Fruit fly (Drosophila melanogaster) whole organism, prepupa: ENCODE measurements around the gene Ir76a.

Source experiments
- CG10631 ChIP-seq: fragments of 200-800 bp; sonication (Bioruptor generic); optimal IDR thresholded peaks from 2 replicates; lab custom pipeline; 2016; ENCODE audit warnings: missing biosample characterization, missing genetic modification characterization
- CG11294 ChIP-seq: fragments of 200-800 bp; sonication (Bioruptor generic); IDR thresholded peaks from 2 replicates; pipeline ENCODE4 v1.3.6; 2022; ENCODE audit warnings: missing biosample characterization, missing genetic modification characterization
- CG11902 ChIP-seq: fragments of 200-800 bp; sonication (Bioruptor generic); optimal IDR thresholded peaks from 3 replicates; lab custom pipeline; 2016; ENCODE audit warnings: missing biosample characterization, missing genetic modification characterization
- CG15336 ChIP-seq: fragments of 200-800 bp; sonication (Bioruptor generic); IDR thresholded peaks from 2 replicates; pipeline ENCODE4 v1.3.6; 2022; ENCODE audit warnings: missing biosample characterization, missing genetic modification characterization
- CG1621 ChIP-seq: fragments of 200-800 bp; sonication (Bioruptor generic); optimal IDR thresholded peaks from 3 replicates; lab custom pipeline; 2018; ENCODE audit warnings: missing biosample characterization, mild to moderate bottlenecking, missing genetic modification characterization
- CG16779 ChIP-seq: fragments of 200-800 bp; sonication (Bioruptor generic); optimal IDR thresholded peaks from 3 replicates; lab custom pipeline; 2017; ENCODE audit warnings: missing biosample characterization, mild to moderate bottlenecking, missing genetic modification characterization
- CG31627 ChIP-seq: fragments of 200-800 bp; sonication (Bioruptor generic); optimal IDR thresholded peaks from 3 replicates; lab custom pipeline; 2016; ENCODE audit warnings: missing biosample characterization, missing genetic modification characterization
- CG32006 ChIP-seq: fragments of 200-800 bp; sonication (Bioruptor generic); optimal IDR thresholded peaks from 3 replicates; lab custom pipeline; 2017; ENCODE audit warnings: missing biosample characterization, mild to moderate bottlenecking, missing genetic modification characterization
- CG34406 ChIP-seq: fragments of 200-800 bp; sonication (Bioruptor generic); optimal IDR thresholded peaks from 3 replicates; lab custom pipeline; 2016; ENCODE audit warnings: missing biosample characterization, missing genetic modification characterization
- CG3919 ChIP-seq: fragments of 200-800 bp; sonication (Bioruptor generic); optimal IDR thresholded peaks from 3 replicates; lab custom pipeline; 2016; ENCODE audit warnings: missing biosample characterization, missing genetic modification characterization
- CG4318 ChIP-seq: fragments of 200-800 bp; sonication (Bioruptor generic); optimal IDR thresholded peaks from 3 replicates; lab custom pipeline; 2017; ENCODE audit warnings: missing biosample characterization, mild to moderate bottlenecking, missing genetic modification characterization
- CG6163 ChIP-seq: fragments of 200-800 bp; sonication (Bioruptor generic); IDR thresholded peaks from 3 replicates; pipeline ENCODE4 v1.3.6; 2022; ENCODE audit warnings: missing biosample characterization, missing genetic modification characterization
- CG6276 ChIP-seq: fragments of 200-800 bp; sonication (Bioruptor generic); optimal IDR thresholded peaks from 2 replicates; lab custom pipeline; 2017; ENCODE audit warnings: missing biosample characterization, mild to moderate bottlenecking, missing genetic modification characterization
- CG6792 ChIP-seq: fragments of 200-800 bp; sonication (Bioruptor generic); optimal IDR thresholded peaks from 3 replicates; lab custom pipeline; 2016; ENCODE audit warnings: missing biosample characterization, missing genetic modification characterization
- CG6808 ChIP-seq: fragments of 200-800 bp; sonication (Bioruptor generic); optimal IDR thresholded peaks from 3 replicates; lab custom pipeline; 2017; ENCODE audit warnings: missing biosample characterization, missing genetic modification characterization, mild to moderate bottlenecking, moderate library complexity, missing genetic modification reagents
- CG6854 ChIP-seq: fragments of 200-800 bp; sonication (Bioruptor generic); optimal IDR thresholded peaks from 2 replicates; lab custom pipeline; 2017; ENCODE audit warnings: missing biosample characterization, mild to moderate bottlenecking, missing genetic modification characterization
- CG7368 ChIP-seq: fragments of 200-800 bp; sonication (Bioruptor generic); optimal IDR thresholded peaks from 3 replicates; lab custom pipeline; 2016; ENCODE audit warnings: missing biosample characterization, missing genetic modification characterization
- CG8119 ChIP-seq: fragments of 200-800 bp; sonication (Bioruptor generic); IDR thresholded peaks from 3 replicates; pipeline ENCODE4 v1.3.6; 2022; ENCODE audit warnings: missing biosample characterization, missing genetic modification characterization
- CG8319 ChIP-seq: fragments of 200-800 bp; sonication (Bioruptor generic); optimal IDR thresholded peaks from 3 replicates; lab custom pipeline; 2016; ENCODE audit warnings: missing biosample characterization, missing genetic modification characterization
- CG8632 ChIP-seq: fragments of 200-800 bp; sonication (Bioruptor generic); optimal IDR thresholded peaks from 3 replicates; lab custom pipeline; 2016; ENCODE audit warnings: missing biosample characterization, missing genetic modification characterization
- CG9139 ChIP-seq: fragments of 200-800 bp; sonication (Bioruptor generic); optimal IDR thresholded peaks from 3 replicates; lab custom pipeline; 2017; ENCODE audit warnings: missing biosample characterization, mild to moderate bottlenecking, missing genetic modification characterization
- Eip75B ChIP-seq: fragments of 200-800 bp; sonication (Bioruptor generic); optimal IDR thresholded peaks from 3 replicates; lab custom pipeline; 2016; ENCODE audit warnings: missing biosample characterization, missing genetic modification characterization
- Eip93F ChIP-seq: fragments of 200-800 bp; sonication (Bioruptor generic); optimal IDR thresholded peaks from 2 replicates; lab custom pipeline; 2016; ENCODE audit warnings: missing biosample characterization, mild to moderate bottlenecking, missing genetic modification characterization
- Ets21C ChIP-seq: fragments of 200-800 bp; sonication (Bioruptor generic); optimal IDR thresholded peaks from 3 replicates; lab custom pipeline; 2016; ENCODE audit warnings: missing biosample characterization, missing genetic modification characterization
- Ets96B ChIP-seq: fragments of 200-800 bp; optimal IDR thresholded peaks from 2 replicates; lab custom pipeline; 2019; ENCODE audit warnings: missing biosample characterization, mild to moderate bottlenecking, missing genetic modification characterization, moderate library complexity
- Gug ChIP-seq: fragments of 200-800 bp; sonication (Bioruptor generic); IDR thresholded peaks from 2 replicates; pipeline ENCODE4 v1.3.6; 2022; ENCODE audit warnings: missing biosample characterization, missing genetic modification characterization
- Hr38 ChIP-seq: sonication (Bioruptor generic); optimal IDR thresholded peaks from 2 replicates; lab custom pipeline; 2016; ENCODE audit warnings: missing biosample characterization, missing genetic modification characterization
- Hr39 ChIP-seq: fragments of 200-800 bp; sonication (Bioruptor generic); optimal IDR thresholded peaks from 2 replicates; lab custom pipeline; 2016; ENCODE audit warnings: missing biosample characterization, missing genetic modification characterization
- Hr4 ChIP-seq: fragments of 200-800 bp; sonication (Bioruptor generic); optimal IDR thresholded peaks from 3 replicates; lab custom pipeline; 2016; ENCODE audit warnings: missing biosample characterization, missing genetic modification characterization
- Lpt ChIP-seq: fragments of 200-800 bp; sonication (Bioruptor generic); optimal IDR thresholded peaks from 3 replicates; lab custom pipeline; 2016; ENCODE audit warnings: missing biosample characterization, missing genetic modification characterization
- Met ChIP-seq: fragments of 200-800 bp; sonication (Bioruptor generic); optimal IDR thresholded peaks from 3 replicates; lab custom pipeline; 2016; ENCODE audit warnings: missing biosample characterization, missing genetic modification characterization
- OdsH ChIP-seq: fragments of 200-800 bp; sonication (Bioruptor generic); optimal IDR thresholded peaks from 3 replicates; lab custom pipeline; 2016; ENCODE audit warnings: missing biosample characterization, missing genetic modification characterization
- Sox102F ChIP-seq: fragments of 200-800 bp; sonication (Bioruptor generic); optimal IDR thresholded peaks from 2 replicates; lab custom pipeline; 2016; ENCODE audit warnings: missing biosample characterization, mild to moderate bottlenecking, missing genetic modification characterization
- Sox14 ChIP-seq: fragments of 200-800 bp; sonication (Bioruptor generic); optimal IDR thresholded peaks from 3 replicates; lab custom pipeline; 2016; ENCODE audit warnings: missing biosample characterization, missing genetic modification characterization
- Sox15 ChIP-seq: fragments of 200-800 bp; sonication (Bioruptor generic); optimal IDR thresholded peaks from 3 replicates; lab custom pipeline; 2016; ENCODE audit warnings: missing biosample characterization, missing genetic modification characterization
- achi ChIP-seq: fragments of 200-800 bp; sonication (Bioruptor generic); optimal IDR thresholded peaks from 3 replicates; lab custom pipeline; 2016; ENCODE audit warnings: missing biosample characterization, missing genetic modification characterization
- acj6 ChIP-seq: fragments of 200-800 bp; sonication (Bioruptor generic); optimal IDR thresholded peaks from 3 replicates; lab custom pipeline; 2016; ENCODE audit warnings: missing biosample characterization, missing genetic modification characterization
- cyc ChIP-seq: fragments of 200-800 bp; sonication (Bioruptor generic); optimal IDR thresholded peaks from 3 replicates; lab custom pipeline; 2016; ENCODE audit warnings: missing biosample characterization, missing genetic modification characterization
- dac ChIP-seq: fragments of 200-800 bp; sonication (Bioruptor generic); optimal IDR thresholded peaks from 2 replicates; lab custom pipeline; 2017; ENCODE audit warnings: missing biosample characterization, mild to moderate bottlenecking, missing genetic modification characterization
- dsx ChIP-seq: fragments of 200-800 bp; optimal IDR thresholded peaks from 3 replicates; lab custom pipeline; 2019; ENCODE audit warnings: missing biosample characterization, mild to moderate bottlenecking, missing genetic modification characterization, moderate library complexity; ENCODE audit not compliant: poor library complexity, severe bottlenecking
- eg ChIP-seq: fragments of 200-800 bp; sonication (Bioruptor generic); IDR thresholded peaks from 3 replicates; pipeline ENCODE4 v1.3.6; 2022; ENCODE audit warnings: missing biosample characterization, missing genetic modification characterization
- esn ChIP-seq: fragments of 200-800 bp; sonication (Bioruptor generic); optimal IDR thresholded peaks from 2 replicates; lab custom pipeline; 2016; ENCODE audit warnings: missing biosample characterization, mild to moderate bottlenecking, missing genetic modification characterization, moderate library complexity
- fkh ChIP-seq: fragments of 200-800 bp; sonication (Bioruptor generic); optimal IDR thresholded peaks from 3 replicates; lab custom pipeline; 2017; ENCODE audit warnings: missing biosample characterization, mild to moderate bottlenecking, missing genetic modification characterization, moderate library complexity
- net ChIP-seq: fragments of 200-800 bp; sonication (Bioruptor generic); optimal IDR thresholded peaks from 3 replicates; lab custom pipeline; 2016; ENCODE audit warnings: missing biosample characterization, missing genetic modification characterization
- pdm3 ChIP-seq: fragments of 200-800 bp; sonication (Bioruptor generic); optimal IDR thresholded peaks from 3 replicates; lab custom pipeline; 2016; ENCODE audit warnings: missing biosample characterization, missing genetic modification characterization
- salr ChIP-seq, 2 experiments: fragments of 200-800 bp; sonication (Bioruptor generic); optimal IDR thresholded peaks; 3 replicates each; lab custom pipeline; 2016 to 2018; ENCODE audit warnings: missing biosample characterization in 2 of 2, missing genetic modification characterization in 2 of 2, mild to moderate bottlenecking in 1 of 2
- spab ChIP-seq: fragments of 200-800 bp; sonication (Bioruptor generic); optimal IDR thresholded peaks from 2 replicates; lab custom pipeline; 2017; ENCODE audit warnings: missing biosample characterization, mild to moderate bottlenecking, missing genetic modification characterization, missing genetic modification reagents
- ss ChIP-seq, 2 experiments: fragments of 200-800 bp; sonication (Bioruptor generic); optimal IDR thresholded peaks; 2 replicates in 1 of 2; 3 replicates in 1 of 2; lab custom pipeline; 2017 to 2018; ENCODE audit warnings: mild to moderate bottlenecking in 2 of 2, missing biosample characterization in 2 of 2, missing genetic modification characterization in 2 of 2, moderate library complexity in 1 of 2
- topi ChIP-seq: fragments of 200-800 bp; sonication (Bioruptor generic); optimal IDR thresholded peaks from 3 replicates; lab custom pipeline; 2016; ENCODE audit warnings: missing biosample characterization, missing genetic modification characterization
- vri ChIP-seq: fragments of 200-800 bp; sonication (Bioruptor generic); optimal IDR thresholded peaks from 3 replicates; lab custom pipeline; 2016; ENCODE audit warnings: missing biosample characterization, mild to moderate bottlenecking, missing genetic modification characterization

Ir76a gene

DNA sequence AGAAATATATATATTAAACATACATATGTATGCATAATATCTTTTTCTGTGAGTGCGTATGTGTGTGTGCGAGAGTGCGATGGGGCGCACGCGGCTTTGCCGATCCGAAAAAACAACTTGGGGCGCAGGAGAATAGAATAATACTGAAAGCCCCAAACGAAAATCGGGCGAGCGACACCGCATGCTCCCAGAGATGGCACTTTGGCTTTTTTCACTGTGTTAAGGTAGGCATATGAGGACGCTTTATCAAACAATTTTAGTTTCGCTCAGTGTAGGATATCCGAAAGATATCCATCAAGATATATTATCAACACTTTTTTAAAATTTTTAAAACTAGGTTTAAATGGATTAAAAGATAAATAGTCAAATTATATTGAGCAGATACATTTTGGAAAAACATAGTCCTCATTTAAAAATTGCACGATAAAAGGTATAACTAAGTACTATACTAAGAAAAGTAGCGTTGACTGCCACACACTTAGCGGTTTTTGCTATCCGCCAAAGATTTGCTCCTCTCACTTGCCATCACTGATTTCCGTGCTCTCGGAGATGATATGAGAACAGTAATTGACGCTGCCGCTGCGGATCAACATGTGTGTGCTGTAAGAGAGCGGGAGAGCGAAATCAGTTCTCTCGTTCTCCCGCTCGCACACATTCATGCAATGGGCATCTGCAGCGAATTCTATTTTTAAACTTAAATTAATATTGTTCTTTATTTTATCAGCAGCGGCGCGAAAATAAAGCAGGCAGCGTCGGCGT is 8.0 kb upstream of the Ir76a start:
- TF ChIP-seq esn (GFP tag; lab: Kevin White, UChicago) (peak; percentile 82), CG8119 (GFP tag; lab: Robert Waterston, UW) (peak; percentile 63), Lpt (GFP tag; lab: Kevin White, UChicago) (no peak), salr (GFP tag; optimal IDR thresholded peaks at IDR 0.05; lab: Kevin White, UChicago) (peak in 1 of 2 experiments; percentile 69), topi (GFP tag; lab: Kevin White, UChicago) (peak; percentile 77), vri (GFP tag; lab: Kevin White, UChicago) (no peak), spab (GFP tag; lab: Kevin White, UChicago) (peak; percentile 56), Sox15 (GFP tag; lab: Kevin White, UChicago) (peak; percentile 33), Ets96B (tag; lab: Kevin White, UChicago) (peak; percentile 63), Sox102F (GFP tag; lab: Kevin White, UChicago) (peak; percentile 63), CG6792 (GFP tag; lab: Kevin White, UChicago) (peak; percentile 58), CG6808 (GFP tag; lab: Kevin White, UChicago) (peak; percentile 43), Ets21C (GFP tag; lab: Kevin White, UChicago) (peak; percentile 64), CG1621 (tag; lab: Kevin White, UChicago) (no peak), Eip93F (GFP tag; lab: Kevin White, UChicago) (peak; percentile 9), CG10631 (peak; percentile 54), eg (peak; percentile 41; the same call in 2 of the 3 replicates), CG11902 (GFP tag; lab: Kevin White, UChicago) (peak; percentile 14), CG7368 (GFP tag; lab: Kevin White, UChicago) (peak; percentile 34), CG15336 (no peak; the same call in 1 of the 2 replicates), CG11294 (no peak), CG6854 (peak; percentile 4), achi (GFP tag; lab: Kevin White, UChicago) (peak; percentile 55), CG31627 (GFP tag; lab: Kevin White, UChicago) (peak; percentile 67), Eip75B (GFP tag; lab: Kevin White, UChicago) (peak; percentile 76), cyc (GFP tag; lab: Kevin White, UChicago) (peak; percentile 49), CG16779 (tag; lab: Kevin White, UChicago) (peak; percentile 37), Hr4 (GFP tag; lab: Kevin White, UChicago) (peak; percentile 63), Hr38 (GFP tag; lab: Kevin White, UChicago) (no peak), dsx (GFP tag; lab: Kevin White, UChicago) (peak; percentile 9), dac (GFP tag; lab: Kevin White, UChicago) (peak; percentile 42), net (peak; percentile 68), fkh (GFP tag; lab: Kevin White, UChicago) (no peak), ss (GFP tag; optimal IDR thresholded peaks at IDR 0.05; lab: Kevin White, UChicago) (peak; percentile 49 to 62), OdsH (GFP tag; lab: Kevin White, UChicago) (peak; percentile 67), Met (GFP tag; lab: Kevin White, UChicago) (peak; percentile 80), CG32006 (GFP tag; lab: Kevin White, UChicago) (peak; percentile 73), CG8632 (GFP tag; lab: Kevin White, UChicago) (peak; percentile 58), CG9139 (peak; percentile 24), CG3919 (GFP tag; lab: Kevin White, UChicago) (peak; percentile 62), Sox14 (GFP tag; lab: Kevin White, UChicago) (peak; percentile 65), CG6163 (GFP tag; lab: Robert Waterston, UW) (peak; percentile 59; the same call in 2 of the 3 replicates), Hr39 (peak; percentile 72), Gug (no peak; the same call in 1 of the 2 replicates), CG4318 (GFP tag; lab: Kevin White, UChicago) (peak; percentile 62), CG8319 (GFP tag; lab: Kevin White, UChicago) (peak; percentile 44), CG34406 (GFP tag; lab: Kevin White, UChicago) (peak; percentile 49), CG6276 (peak; percentile 39), acj6 (GFP tag; lab: Kevin White, UChicago) (peak; percentile 55), pdm3 (GFP tag; lab: Kevin White, UChicago) (peak; percentile 73)
